Fruit fly (Drosophila melanogaster) whole organism, adult: ENCODE measurements around the gene CG10089.

Experiments
- CG11617 ChIP-seq: fragments of 200-800 bp; sonication (Bioruptor generic); optimal IDR thresholded peaks from 2 replicates; lab custom pipeline; 2017; ENCODE audit warnings: mild to moderate bottlenecking, missing biosample characterization, missing genetic modification reagents, missing genetic modification characterization
- CG12768 ChIP-seq: fragments of 200-800 bp; sonication (Bioruptor generic); optimal IDR thresholded peaks from 2 replicates; lab custom pipeline; 2017; ENCODE audit warnings: missing biosample characterization, missing genetic modification characterization, mild to moderate bottlenecking, moderate library complexity, missing genetic modification reagents
- CG14711 ChIP-seq: fragments of 200-800 bp; sonication (Bioruptor generic); optimal IDR thresholded peaks from 2 replicates; lab custom pipeline; 2018; ENCODE audit warnings: missing biosample characterization, mild to moderate bottlenecking, missing genetic modification characterization, moderate library complexity
- CG1620 ChIP-seq: fragments of 200-800 bp; sonication (Bioruptor generic); optimal IDR thresholded peaks from 2 replicates; lab custom pipeline; 2016; ENCODE audit warnings: missing biosample characterization, missing genetic modification characterization
- CG33017 ChIP-seq: fragments of 200-800 bp; sonication (Bioruptor generic); optimal IDR thresholded peaks from 2 replicates; lab custom pipeline; 2018; ENCODE audit warnings: missing biosample characterization, mild to moderate bottlenecking, missing genetic modification characterization, moderate library complexity
- CG5204 ChIP-seq: fragments of 200-800 bp; sonication (Bioruptor generic); optimal IDR thresholded peaks from 2 replicates; lab custom pipeline; 2016; ENCODE audit warnings: missing biosample characterization, missing genetic modification characterization
- CG7045 ChIP-seq: fragments of 200-800 bp; sonication (Bioruptor generic); optimal IDR thresholded peaks from 2 replicates; lab custom pipeline; 2017; ENCODE audit warnings: missing biosample characterization, mild to moderate bottlenecking, missing genetic modification characterization
- CG7101 ChIP-seq: fragments of 200-800 bp; sonication (Bioruptor generic); optimal IDR thresholded peaks from 2 replicates; lab custom pipeline; 2018; ENCODE audit warnings: missing biosample characterization, mild to moderate bottlenecking, missing genetic modification characterization, moderate library complexity
- Clk ChIP-seq: fragments of 200-800 bp; sonication (Bioruptor generic); optimal IDR thresholded peaks from 2 replicates; lab custom pipeline; 2017; ENCODE audit warnings: missing biosample characterization, missing genetic modification characterization
- Crg-1 ChIP-seq: fragments of 200-800 bp; sonication (Bioruptor generic); optimal IDR thresholded peaks from 2 replicates; lab custom pipeline; 2016; ENCODE audit warnings: missing biosample characterization, missing genetic modification characterization
- Hr96 ChIP-seq: fragments of 200-800 bp; sonication (Bioruptor generic); optimal IDR thresholded peaks from 2 replicates; lab custom pipeline; 2016; ENCODE audit warnings: missing biosample characterization, missing genetic modification characterization
- Mnt ChIP-seq: fragments of 200-800 bp; sonication (Bioruptor generic); optimal IDR thresholded peaks from 2 replicates; lab custom pipeline; 2016; ENCODE audit warnings: missing biosample characterization, mild to moderate bottlenecking, missing genetic modification characterization
- bab1 ChIP-seq: fragments of 200-800 bp; sonication (Bioruptor generic); optimal IDR thresholded peaks from 3 replicates; lab custom pipeline; 2019; ENCODE audit warnings: missing biosample characterization, mild to moderate bottlenecking, missing genetic modification characterization, moderate library complexity
- cic ChIP-seq: fragments of 200-800 bp; sonication (Bioruptor generic); optimal IDR thresholded peaks from 2 replicates; lab custom pipeline; 2017; ENCODE audit warnings: missing biosample characterization, mild to moderate bottlenecking, missing genetic modification characterization, moderate library complexity
- cnc ChIP-seq, 2 experiments: fragments of >200 bp; optimal IDR thresholded peaks; 2 replicates each; lab custom pipeline; 2017
- kay ChIP-seq: fragments of 200-800 bp; sonication (Bioruptor generic); peaks from one replicate; lab custom pipeline; 2016; ENCODE audit warnings: missing biosample characterization, missing genetic modification characterization, borderline replicate concordance
- ovo ChIP-seq: fragments of 200-800 bp; sonication (Bioruptor generic); optimal IDR thresholded peaks from 2 replicates; lab custom pipeline; 2016; ENCODE audit warnings: missing biosample characterization, missing genetic modification characterization
- pad ChIP-seq: fragments of 200-800 bp; sonication (Bioruptor generic); optimal IDR thresholded peaks from 3 replicates; lab custom pipeline; 2017; ENCODE audit warnings: missing biosample characterization, missing genetic modification characterization, mild to moderate bottlenecking, moderate library complexity, missing genetic modification reagents
- tj ChIP-seq: fragments of 200-800 bp; sonication (Bioruptor generic); optimal IDR thresholded peaks from 3 replicates; lab custom pipeline; 2017; ENCODE audit warnings: missing biosample characterization, mild to moderate bottlenecking, missing genetic modification characterization, moderate library complexity
- toe ChIP-seq: fragments of 200-800 bp; sonication (Bioruptor generic); optimal IDR thresholded peaks from 2 replicates; lab custom pipeline; 2016; ENCODE audit warnings: missing biosample characterization, missing genetic modification characterization

The CG10089 gene

DNA sequence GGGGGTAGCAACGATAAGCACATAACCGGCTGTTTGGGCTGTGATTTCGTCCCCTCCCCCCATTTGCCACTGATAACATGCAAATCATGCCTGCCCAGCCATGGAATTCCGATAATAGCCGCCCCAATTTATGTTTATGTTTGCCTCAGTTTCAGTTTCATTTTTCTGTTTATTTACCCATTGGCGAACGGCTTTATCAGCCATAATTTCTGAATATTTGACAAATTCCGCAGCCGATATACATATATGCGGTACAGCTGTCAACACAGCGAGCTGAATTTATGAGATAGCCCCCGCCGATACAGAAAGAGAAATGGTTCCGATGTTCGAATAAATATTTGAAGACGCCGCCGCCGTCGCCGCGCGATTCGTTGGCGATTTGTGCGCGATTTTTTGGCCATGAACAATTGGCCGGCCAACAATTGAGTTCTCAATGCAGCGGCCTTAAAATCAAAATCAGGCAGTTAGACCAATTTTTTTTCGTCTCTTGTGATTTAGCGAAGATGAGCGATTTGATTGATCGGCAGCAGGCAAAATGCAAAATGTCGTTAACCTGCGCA is 14.7 kb upstream of the CG10089 start:
- TF ChIP-seq toe (GFP tag; lab: Kevin White, UChicago) (no peak), tj (GFP tag; lab: Kevin White, UChicago) (peak; percentile 47)

DNA sequence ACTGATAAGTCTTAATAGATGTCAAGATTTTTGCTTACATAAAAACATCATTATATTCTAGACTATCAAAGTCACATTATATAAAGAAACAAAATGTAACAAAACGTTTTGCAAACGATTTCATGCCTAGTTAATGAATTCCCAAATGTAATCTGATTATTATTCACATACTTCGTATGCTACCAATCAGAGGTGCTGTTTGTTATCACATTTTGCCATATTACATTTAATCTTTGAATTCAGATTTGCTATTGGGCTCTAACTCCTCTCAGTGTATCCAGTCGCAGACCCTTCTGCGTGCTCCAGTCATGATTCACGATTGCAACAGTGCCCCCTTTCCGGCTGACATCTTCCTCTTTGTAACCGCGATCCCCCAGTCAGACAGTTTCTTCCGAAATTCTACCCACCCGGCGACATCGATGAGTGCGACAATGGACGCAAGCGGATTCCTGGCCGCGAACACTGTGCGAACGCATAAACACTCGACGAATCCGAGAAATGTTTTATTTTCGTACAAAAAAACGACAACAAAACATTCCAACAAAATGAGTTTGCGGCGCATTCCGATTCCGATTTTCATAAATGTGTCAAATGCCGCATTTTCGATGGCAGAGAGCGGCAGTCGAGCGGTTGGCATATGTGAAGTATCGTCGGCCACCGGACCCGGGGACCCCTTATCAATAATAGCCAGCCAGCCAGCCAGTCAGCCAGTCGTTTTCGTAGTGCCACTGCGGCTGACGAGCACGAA is 13.7 kb upstream of the CG10089 start:
- TF ChIP-seq CG33017 (tag; lab: Kevin White, UChicago) (no peak), CG7045 (GFP tag; lab: Kevin White, UChicago) (no peak), CG7101 (tag; lab: Kevin White, UChicago) (no peak), pad (GFP tag; lab: Kevin White, UChicago) (no peak), Hr96 (GFP tag; lab: Kevin White, UChicago) (no peak), cic (GFP tag; lab: Kevin White, UChicago) (no peak), toe (GFP tag; lab: Kevin White, UChicago) (no peak), kay (GFP tag; lab: Kevin White, UChicago) (no peak), CG14711 (tag; lab: Kevin White, UChicago) (no peak), Clk (GFP tag; lab: Kevin White, UChicago) (no peak), tj (GFP tag; lab: Kevin White, UChicago) (no peak), ovo (GFP tag; lab: Kevin White, UChicago) (no peak), cnc (optimal IDR thresholded peaks at IDR 0.05; lab: Kevin White, UChicago) (no peak), CG12768 (GFP tag; lab: Kevin White, UChicago) (no peak), CG5204 (GFP tag; lab: Kevin White, UChicago) (no peak), CG11617 (GFP tag; lab: Kevin White, UChicago) (no peak)

DNA sequence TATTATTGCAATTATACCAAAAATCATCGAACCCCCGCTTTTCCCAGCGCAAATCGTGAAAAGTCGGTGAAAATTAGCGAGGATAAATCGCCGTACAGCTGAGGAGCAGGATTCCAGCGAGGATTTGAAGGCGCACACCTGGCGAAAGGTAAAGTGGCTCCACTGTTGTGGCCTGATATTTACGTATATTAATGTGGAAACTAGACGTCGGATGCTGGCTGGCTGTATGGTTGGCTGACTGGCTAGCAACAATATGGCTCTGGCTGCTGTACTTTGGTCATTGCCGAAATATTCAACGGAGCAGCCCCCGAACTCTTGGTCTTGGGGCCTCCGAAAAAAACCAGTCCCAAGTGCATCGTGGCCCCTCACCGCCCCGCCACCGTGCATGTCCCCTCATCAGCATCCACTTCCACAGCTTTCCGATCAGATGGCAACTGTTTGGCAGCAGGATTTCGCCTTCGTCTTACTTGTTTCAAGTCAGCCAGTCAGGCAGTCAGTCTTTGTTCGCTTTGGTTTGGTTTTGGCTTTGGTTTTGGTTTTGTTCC is 12.3 kb upstream of the CG10089 start:
- no peak for TF ChIP-seq CG1620 (GFP tag; lab: Kevin White, UChicago)
- TF ChIP-seq CG7045 (GFP tag; lab: Kevin White, UChicago): no peak
- TF ChIP-seq kay (GFP tag; lab: Kevin White, UChicago): no peak
- no peak for TF ChIP-seq Mnt (GFP tag; lab: Kevin White, UChicago)
- TF ChIP-seq CG33017 (tag; lab: Kevin White, UChicago): no peak
- no peak for TF ChIP-seq bab1 (GFP tag; lab: Kevin White, UChicago)
- TF ChIP-seq pad (GFP tag; lab: Kevin White, UChicago): no peak

DNA sequence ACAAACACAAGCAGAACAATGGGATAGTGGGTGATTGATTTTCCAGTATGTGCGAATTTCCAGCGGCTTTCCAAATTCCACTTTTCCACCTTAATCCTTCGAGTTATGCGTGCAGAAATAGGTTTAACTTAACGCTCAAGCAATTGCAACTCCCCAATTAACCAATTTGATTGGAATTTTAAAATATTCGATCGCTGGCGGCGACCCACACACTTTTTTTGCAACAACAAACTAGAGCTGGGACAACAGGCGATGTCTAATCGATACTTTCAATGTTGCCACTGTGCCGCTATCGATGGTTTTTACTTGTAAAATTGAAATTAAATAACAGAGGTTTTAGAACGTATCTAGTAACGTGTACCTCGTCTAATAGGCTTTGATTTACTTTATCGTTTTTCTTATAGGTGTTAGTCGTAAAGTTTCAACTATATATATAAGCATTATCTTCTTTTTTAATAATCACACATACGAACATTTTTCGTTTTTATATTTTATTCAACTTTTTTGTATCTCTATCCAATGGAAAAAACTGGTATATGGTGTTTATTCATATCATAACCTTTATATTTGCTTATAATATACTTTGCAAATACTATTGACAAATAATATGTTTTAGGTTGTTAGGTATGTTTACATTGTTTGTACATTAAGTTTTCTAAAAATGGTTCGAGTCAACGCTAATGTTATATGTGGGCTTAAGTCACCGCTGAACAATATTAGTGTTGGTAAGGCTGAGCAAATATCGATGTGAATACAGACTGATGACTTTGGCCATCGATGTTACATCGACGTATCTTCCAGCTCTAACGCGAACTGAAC is 11.7 kb upstream of the CG10089 start, which contains the start of the genes Abp1 and Tgi:
TSS of gene Abp1 (minus strand) at position 240 of the 819 bp plus-strand sequence.
TSS of gene Tgi (plus strand) at position 757 of the 819 bp plus-strand sequence.
- peak; percentile 39 for TF ChIP-seq CG7101 (tag; lab: Kevin White, UChicago)
- TF ChIP-seq CG7045 (GFP tag; lab: Kevin White, UChicago): no peak
- TF ChIP-seq Crg-1 (GFP tag; lab: Kevin White, UChicago): no peak
- no peak for TF ChIP-seq CG33017 (tag; lab: Kevin White, UChicago)
- TF ChIP-seq CG12768 (GFP tag; lab: Kevin White, UChicago): no peak
- TF ChIP-seq bab1 (GFP tag; lab: Kevin White, UChicago): peak; percentile 10
- peak; percentile 31 for TF ChIP-seq pad (GFP tag; lab: Kevin White, UChicago)
- TF ChIP-seq toe (GFP tag; lab: Kevin White, UChicago): peak; percentile 31
- no peak for TF ChIP-seq tj (GFP tag; lab: Kevin White, UChicago)
- TF ChIP-seq kay (GFP tag; lab: Kevin White, UChicago): no peak
- no peak for TF ChIP-seq Clk (GFP tag; lab: Kevin White, UChicago)
- TF ChIP-seq CG11617 (GFP tag; lab: Kevin White, UChicago): no peak
- TF ChIP-seq ovo (GFP tag; lab: Kevin White, UChicago): no peak
- TF ChIP-seq cnc (optimal IDR thresholded peaks at IDR 0.05; lab: Kevin White, UChicago): no peak
- no peak for TF ChIP-seq cic (GFP tag; lab: Kevin White, UChicago)
- no peak for TF ChIP-seq CG14711 (tag; lab: Kevin White, UChicago)
- peak; percentile 13 for TF ChIP-seq Mnt (GFP tag; lab: Kevin White, UChicago)
- TF ChIP-seq CG5204 (GFP tag; lab: Kevin White, UChicago): no peak
- TF ChIP-seq CG1620 (GFP tag; lab: Kevin White, UChicago): peak; percentile 61
- TF ChIP-seq Hr96 (GFP tag; lab: Kevin White, UChicago): peak; percentile 6

DNA sequence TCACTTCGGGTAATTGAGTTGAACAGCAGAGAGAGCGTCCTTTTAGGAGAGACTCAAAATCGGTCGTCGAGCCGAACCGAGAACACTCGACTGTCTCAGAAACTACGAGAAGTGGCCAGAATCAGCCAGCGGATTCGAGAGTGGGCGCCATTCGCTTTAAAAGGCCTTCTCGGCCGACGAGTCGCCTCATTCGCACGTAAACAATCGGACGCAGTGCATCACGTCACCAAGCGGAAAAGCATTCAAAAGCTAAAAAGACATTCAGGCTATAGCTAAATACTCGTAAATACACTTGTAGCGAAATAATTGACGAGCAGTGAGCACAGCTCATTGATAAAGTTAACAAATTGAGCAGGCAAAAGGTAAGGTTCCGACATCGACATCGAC is 5.6 kb upstream of the CG10089 start:
- peak; percentile 21 for TF ChIP-seq Hr96 (GFP tag; lab: Kevin White, UChicago)
- no peak for TF ChIP-seq CG1620 (GFP tag; lab: Kevin White, UChicago)
- TF ChIP-seq cnc (optimal IDR thresholded peaks at IDR 0.05; lab: Kevin White, UChicago): no peak
- TF ChIP-seq CG7101 (tag; lab: Kevin White, UChicago): peak; percentile 21
- peak; percentile 7 for TF ChIP-seq CG11617 (GFP tag; lab: Kevin White, UChicago)
- no peak for TF ChIP-seq tj (GFP tag; lab: Kevin White, UChicago)
- TF ChIP-seq Crg-1 (GFP tag; lab: Kevin White, UChicago): no peak
- peak; percentile 37 for TF ChIP-seq Mnt (GFP tag; lab: Kevin White, UChicago)
- TF ChIP-seq Clk (GFP tag; lab: Kevin White, UChicago): no peak
- no peak for TF ChIP-seq CG14711 (tag; lab: Kevin White, UChicago)
- TF ChIP-seq CG5204 (GFP tag; lab: Kevin White, UChicago): no peak
- peak; percentile 94 for TF ChIP-seq cic (GFP tag; lab: Kevin White, UChicago)
- TF ChIP-seq CG7045 (GFP tag; lab: Kevin White, UChicago): no peak
- peak; percentile 19 for TF ChIP-seq bab1 (GFP tag; lab: Kevin White, UChicago)
- no peak for TF ChIP-seq pad (GFP tag; lab: Kevin White, UChicago)
- no peak for TF ChIP-seq CG33017 (tag; lab: Kevin White, UChicago)
